Worm (Caenorhabditis elegans) whole organism, L2 larva: ENCODE measurements around the gene C01G10.17.

ENCODE experiments used
- C34F6.9 ChIP-seq: fragments of 150-350 bp; optimal IDR thresholded peaks from 2 replicates; lab custom pipeline; 2014; ENCODE audit warnings: missing biosample characterization, missing genetic modification characterization
- F13H6.1 ChIP-seq: sonication (generic microtip); optimal IDR thresholded peaks from 2 replicates; lab custom pipeline; 2016; ENCODE audit warnings: missing genetic modification characterization, missing compliant biosample characterization
- R02D3.7 ChIP-seq: fragments of 150-350 bp; optimal IDR thresholded peaks from 2 replicates; lab custom pipeline; 2014; ENCODE audit warnings: missing biosample characterization, missing genetic modification characterization
- ZK546.5 ChIP-seq: sonication (generic microtip); optimal IDR thresholded peaks from 2 replicates; lab custom pipeline; 2017; ENCODE audit warnings: missing biosample characterization, missing genetic modification characterization
- alr-1 ChIP-seq: fragments of 150-350 bp; optimal IDR thresholded peaks from 2 replicates; lab custom pipeline; 2014; ENCODE audit warnings: missing biosample characterization, missing genetic modification characterization
- aly-2 ChIP-seq: fragments of 150-350 bp; optimal IDR thresholded peaks from 2 replicates; lab custom pipeline; 2014; ENCODE audit warnings: missing biosample characterization, missing genetic modification characterization
- ama-1 ChIP-seq: fragments of 150-350 bp; optimal IDR thresholded peaks from 2 replicates; lab custom pipeline; 2018; ENCODE audit warnings: inconsistent platforms
- blmp-1 ChIP-seq: sonication (generic microtip); optimal IDR thresholded peaks from 2 replicates; lab custom pipeline; 2017; ENCODE audit warnings: missing genetic modification characterization, mild to moderate bottlenecking, missing compliant biosample characterization, antibody characterized with exemption, moderate library complexity; ENCODE audit not compliant: insufficient read depth
- ceh-16 ChIP-seq: fragments of 150-350 bp; optimal IDR thresholded peaks from 2 replicates; lab custom pipeline; 2014; ENCODE audit warnings: missing biosample characterization, missing genetic modification characterization
- ceh-82 ChIP-seq: fragments of 150-350 bp; optimal IDR thresholded peaks from 2 replicates; lab custom pipeline; 2014; ENCODE audit warnings: missing biosample characterization, missing genetic modification characterization
- crh-2 ChIP-seq: sonication (generic microtip); optimal IDR thresholded peaks from 2 replicates; lab custom pipeline; 2017; ENCODE audit warnings: missing biosample characterization, missing genetic modification characterization
- egl-27 ChIP-seq: sonication (generic microtip); optimal IDR thresholded peaks from 3 replicates; lab custom pipeline; 2017; ENCODE audit warnings: missing biosample characterization, missing genetic modification reagents, missing genetic modification characterization
- elt-1 ChIP-seq: fragments of 150-350 bp; optimal IDR thresholded peaks from 2 replicates; lab custom pipeline; 2014; ENCODE audit warnings: missing biosample characterization, missing genetic modification characterization
- gmeb-1 ChIP-seq: fragments of 150-350 bp; optimal IDR thresholded peaks from 2 replicates; lab custom pipeline; 2014; ENCODE audit warnings: missing biosample characterization, missing genetic modification characterization
- lin-11 ChIP-seq: fragments of 150-350 bp; sonication (generic microtip); optimal IDR thresholded peaks from 2 replicates; lab custom pipeline; 2014; ENCODE audit warnings: missing biosample characterization, missing genetic modification characterization, inconsistent platforms, mixed read lengths
- lin-13 ChIP-seq: fragments of 150-350 bp; optimal IDR thresholded peaks from 2 replicates; lab custom pipeline; 2014; ENCODE audit warnings: missing biosample characterization, missing genetic modification reagents, missing genetic modification characterization
- lin-39 ChIP-seq: fragments of 150-350 bp; optimal IDR thresholded peaks from 2 replicates; lab custom pipeline; 2014; ENCODE audit warnings: missing biosample characterization, missing genetic modification reagents, missing genetic modification characterization
- lsy-2 ChIP-seq, 2 experiments: fragments of 150-350 bp in 1 of 2; sonication (generic microtip) in 1 of 2; optimal IDR thresholded peaks; 2 replicates each; lab custom pipeline; 2014 to 2017; ENCODE audit warnings: missing biosample characterization in 2 of 2, missing genetic modification characterization in 2 of 2
- mbf-1 ChIP-seq: sonication (generic microtip); optimal IDR thresholded peaks from 2 replicates; lab custom pipeline; 2017; ENCODE audit warnings: missing biosample characterization, missing genetic modification characterization
- mdl-1 ChIP-seq, 2 experiments: fragments of 150-350 bp in 1 of 2; sonication (generic microtip) in 1 of 2; optimal IDR thresholded peaks; 2 replicates each; lab custom pipeline; 2017; ENCODE audit warnings: missing biosample characterization in 2 of 2, missing genetic modification characterization in 2 of 2
- nhr-10 ChIP-seq: sonication (generic microtip); optimal IDR thresholded peaks from 2 replicates; lab custom pipeline; 2017; ENCODE audit warnings: missing biosample characterization, missing genetic modification characterization
- nhr-129 ChIP-seq: fragments of 150-350 bp; optimal IDR thresholded peaks from 2 replicates; lab custom pipeline; 2014; ENCODE audit warnings: missing biosample characterization, missing genetic modification characterization
- nhr-23 ChIP-seq: fragments of 150-350 bp; optimal IDR thresholded peaks from 2 replicates; lab custom pipeline; 2014; ENCODE audit warnings: missing biosample characterization, missing genetic modification reagents, missing genetic modification characterization
- nhr-237 ChIP-seq: fragments of 150-350 bp; optimal IDR thresholded peaks from 2 replicates; lab custom pipeline; 2014; ENCODE audit warnings: missing biosample characterization, missing genetic modification characterization
- nhr-25 ChIP-seq: fragments of 150-350 bp; sonication (generic microtip); optimal IDR thresholded peaks from 3 replicates; lab custom pipeline; 2014; ENCODE audit warnings: missing biosample characterization, missing genetic modification characterization
- nhr-6 ChIP-seq: fragments of 150-350 bp; optimal IDR thresholded peaks from 2 replicates; lab custom pipeline; 2014; ENCODE audit warnings: missing biosample characterization, missing genetic modification characterization
- nhr-77 ChIP-seq: fragments of 150-350 bp; optimal IDR thresholded peaks from 2 replicates; lab custom pipeline; 2014; ENCODE audit warnings: missing biosample characterization, missing genetic modification characterization
- peb-1 ChIP-seq: fragments of 150-350 bp; optimal IDR thresholded peaks from 2 replicates; lab custom pipeline; 2014; ENCODE audit warnings: missing biosample characterization, missing genetic modification characterization
- skn-1 ChIP-seq: sonication (generic microtip); optimal IDR thresholded peaks from 2 replicates; lab custom pipeline; 2017; ENCODE audit warnings: missing biosample characterization, missing genetic modification characterization
- sma-3 ChIP-seq: sonication (generic microtip); optimal IDR thresholded peaks from 2 replicates; lab custom pipeline; 2016; ENCODE audit warnings: missing genetic modification reagents, missing genetic modification characterization, missing compliant biosample characterization
- sma-9 ChIP-seq, 2 experiments: fragments of 150-350 bp in 1 of 2; sonication (generic microtip) in 1 of 2; optimal IDR thresholded peaks; 2 replicates each; lab custom pipeline; 2014 to 2016; ENCODE audit warnings: missing genetic modification characterization in 2 of 2, mild to moderate bottlenecking in 1 of 2, missing biosample characterization in 1 of 2, missing compliant biosample characterization in 1 of 2, missing genetic modification reagents in 1 of 2, moderate library complexity in 1 of 2
- snpc-4 ChIP-seq: fragments of 150-350 bp; optimal IDR thresholded peaks from 2 replicates; lab custom pipeline; 2014; ENCODE audit warnings: missing biosample characterization, missing genetic modification characterization
- unc-39 ChIP-seq: fragments of 150-350 bp; optimal IDR thresholded peaks from 2 replicates; lab custom pipeline; 2014; ENCODE audit warnings: missing biosample characterization, missing genetic modification characterization
- unc-55 ChIP-seq: fragments of 150-350 bp; sonication (generic microtip); optimal IDR thresholded peaks from 3 replicates; lab custom pipeline; 2014; ENCODE audit warnings: missing biosample characterization, missing genetic modification reagents, missing genetic modification characterization
- unc-62 ChIP-seq: fragments of 150-350 bp; optimal IDR thresholded peaks from 2 replicates; lab custom pipeline; 2014; ENCODE audit warnings: missing biosample characterization, missing genetic modification reagents, missing genetic modification characterization
- ztf-1 ChIP-seq: fragments of 200-800 bp; sonication (Bioruptor generic); conservative IDR thresholded peaks from 2 replicates; pipeline ENCODE4 v1.3.6; 2022; ENCODE audit warnings: missing genetic modification characterization, missing compliant biosample characterization
- ztf-11 ChIP-seq: sonication (generic microtip); optimal IDR thresholded peaks from 2 replicates; lab custom pipeline; 2017; ENCODE audit warnings: missing biosample characterization, missing genetic modification characterization
- ztf-4 ChIP-seq: fragments of 150-350 bp; optimal IDR thresholded peaks from 2 replicates; lab custom pipeline; 2014; ENCODE audit warnings: missing biosample characterization, missing genetic modification characterization

Gene C01G10.17

DNA sequence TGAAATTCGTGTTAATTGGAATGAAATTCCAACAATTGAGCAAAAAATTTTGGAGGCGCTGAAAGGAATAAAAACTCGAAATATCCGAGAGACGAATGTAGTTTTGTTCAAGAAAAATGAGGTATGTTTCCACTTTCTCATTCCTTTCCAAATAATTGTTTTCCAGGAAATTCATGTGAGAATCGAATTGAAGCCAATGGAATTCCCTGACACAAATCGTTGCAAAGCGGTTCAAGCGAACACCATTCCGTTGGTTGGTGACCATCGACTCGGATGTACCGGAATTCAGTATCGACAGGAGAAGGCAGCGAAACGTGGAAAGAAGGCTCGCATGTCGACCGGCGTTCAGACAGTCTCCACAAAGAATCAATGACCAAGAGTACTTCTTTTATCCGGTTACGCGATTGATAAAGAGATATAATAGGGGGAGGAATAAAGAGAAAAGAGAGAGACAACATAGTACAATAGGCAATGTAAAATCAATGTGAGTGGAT lies 34.2 kb upstream of the C01G10.17 start:
- TF ChIP-seq elt-1 (tag; lab: Kevin White, UChicago): no peak
- no peak for TF ChIP-seq ama-1 (lab: Kevin White, UChicago)
- TF ChIP-seq ztf-4 (tag; lab: Kevin White, UChicago): no peak
- no peak for TF ChIP-seq egl-27
- no peak for TF ChIP-seq nhr-237 (tag; lab: Kevin White, UChicago)
- no peak for TF ChIP-seq nhr-23 (tag; lab: Kevin White, UChicago)
- TF ChIP-seq peb-1 (tag; lab: Kevin White, UChicago): no peak
- TF ChIP-seq snpc-4 (tag; lab: Kevin White, UChicago): no peak
- no peak for TF ChIP-seq nhr-77 (tag; lab: Kevin White, UChicago)
- no peak for TF ChIP-seq sma-9 (GFP tag; optimal IDR thresholded peaks at IDR 0.05; lab: Kevin White, UChicago)
- TF ChIP-seq sma-9 (tag; optimal IDR thresholded peaks at IDR 0.05; lab: Kevin White, UChicago): no peak

DNA sequence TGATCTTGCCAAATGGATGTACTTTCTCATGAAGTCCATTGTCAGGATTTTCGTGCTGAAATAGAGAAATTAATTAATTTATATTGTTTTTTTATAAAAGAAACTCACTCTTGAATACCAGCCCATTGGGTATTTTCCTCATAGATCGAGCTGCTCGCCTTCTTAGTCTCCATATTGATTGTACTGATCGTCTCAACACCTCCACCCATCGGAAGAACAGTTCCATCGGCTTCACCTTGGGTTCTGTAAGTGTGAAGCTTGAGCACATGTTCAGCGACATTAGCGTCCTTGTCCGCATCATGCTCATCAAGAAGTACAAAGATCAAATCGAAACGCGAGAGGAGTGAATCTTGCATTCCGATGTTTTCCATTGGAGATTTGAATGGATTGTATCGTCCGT lies 32.8 kb upstream of the C01G10.17 start:
- no peak for TF ChIP-seq nhr-23 (tag; lab: Kevin White, UChicago)
- TF ChIP-seq ceh-82: no peak
- no peak for TF ChIP-seq sma-9 (GFP tag; optimal IDR thresholded peaks at IDR 0.05; lab: Kevin White, UChicago)
- TF ChIP-seq sma-9 (tag; optimal IDR thresholded peaks at IDR 0.05; lab: Kevin White, UChicago): no peak
- TF ChIP-seq unc-39 (tag; lab: Kevin White, UChicago): no peak
- no peak for TF ChIP-seq C34F6.9 (tag; lab: Kevin White, UChicago)
- TF ChIP-seq blmp-1 (tag; lab: Kevin White, UChicago): no peak
- TF ChIP-seq lin-39 (tag; lab: Kevin White, UChicago): no peak
- no peak for TF ChIP-seq sma-3
- no peak for TF ChIP-seq skn-1 (tag; lab: Kevin White, UChicago)
- no peak for TF ChIP-seq snpc-4 (tag; lab: Kevin White, UChicago)
- no peak for TF ChIP-seq nhr-77 (tag; lab: Kevin White, UChicago)
- TF ChIP-seq lsy-2 (tag; optimal IDR thresholded peaks at IDR 0.05; lab: Kevin White, UChicago): no peak
- TF ChIP-seq unc-55 (GFP tag; lab: Kevin White, UChicago): no peak

DNA sequence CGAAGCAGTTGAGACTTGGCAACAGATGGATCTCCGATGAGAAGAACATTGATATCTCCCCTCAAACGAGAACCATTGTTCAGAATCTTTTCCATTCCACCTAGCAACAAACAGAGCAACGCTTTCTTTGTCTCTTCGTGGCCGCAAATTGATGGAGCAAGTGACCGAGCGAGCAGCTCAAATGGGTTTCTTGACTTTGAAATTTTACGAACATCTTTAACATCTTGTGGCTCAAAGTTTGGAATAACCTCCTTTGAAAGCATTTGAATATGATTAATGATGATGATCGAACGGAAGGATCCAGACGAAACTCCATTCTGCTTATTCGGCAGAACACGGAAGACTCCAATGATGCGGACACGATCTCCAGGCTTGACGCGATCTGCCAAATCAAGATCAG lies 32.1 kb upstream of the C01G10.17 start:
- TF ChIP-seq nhr-237 (tag; lab: Kevin White, UChicago) (no peak), ceh-16 (tag; lab: Kevin White, UChicago) (no peak), lin-11 (tag; lab: Kevin White, UChicago) (no peak), unc-39 (tag; lab: Kevin White, UChicago) (no peak), unc-62 (GFP tag; lab: Kevin White, UChicago) (no peak), peb-1 (tag; lab: Kevin White, UChicago) (no peak), nhr-10 (no peak), skn-1 (tag; lab: Kevin White, UChicago) (no peak), ztf-1 (GFP tag; lab: Robert Waterston, UW) (no peak), gmeb-1 (tag; lab: Kevin White, UChicago) (no peak), lsy-2 (tag; optimal IDR thresholded peaks at IDR 0.05; lab: Kevin White, UChicago) (no peak), nhr-6 (tag; lab: Kevin White, UChicago) (no peak), aly-2 (tag; lab: Kevin White, UChicago) (no peak), mbf-1 (tag; lab: Kevin White, UChicago) (no peak), lin-13 (GFP tag; lab: Kevin White, UChicago) (no peak), F13H6.1 (no peak), ztf-11 (tag; lab: Kevin White, UChicago) (no peak)

DNA sequence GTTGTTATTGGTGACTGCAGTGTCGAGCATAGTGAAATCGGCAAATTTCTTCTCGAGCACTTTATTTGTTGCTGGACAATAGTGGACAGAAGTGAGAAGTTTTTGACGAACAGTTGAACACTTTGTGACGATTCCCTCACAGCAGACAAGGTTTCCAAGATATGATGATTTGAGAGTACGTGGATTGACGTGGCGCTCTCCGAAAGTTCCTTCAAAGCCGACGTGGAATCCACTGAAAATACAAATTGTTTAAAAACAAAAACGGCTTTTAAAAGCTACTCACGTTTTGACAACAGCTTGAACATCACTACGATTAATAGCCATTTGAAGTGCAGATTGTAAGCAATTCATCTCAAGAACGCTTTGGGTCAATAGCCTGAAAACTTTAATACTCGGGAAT lies 31.6 kb upstream of the C01G10.17 start:
- TF ChIP-seq R02D3.7 (tag; lab: Kevin White, UChicago) (no peak), nhr-25 (tag; lab: Kevin White, UChicago) (no peak), nhr-129 (no peak), ZK546.5 (tag; lab: Kevin White, UChicago) (no peak), crh-2 (no peak), lsy-2 (tag; optimal IDR thresholded peaks at IDR 0.05; lab: Kevin White, UChicago) (no peak), unc-55 (GFP tag; lab: Kevin White, UChicago) (no peak), snpc-4 (tag; lab: Kevin White, UChicago) (no peak), alr-1 (tag; lab: Kevin White, UChicago) (no peak), mdl-1 (tag; optimal IDR thresholded peaks at IDR 0.05; lab: Kevin White, UChicago) (no peak), sma-9 (GFP tag; optimal IDR thresholded peaks at IDR 0.05; lab: Kevin White, UChicago) (no peak), sma-9 (tag; optimal IDR thresholded peaks at IDR 0.05; lab: Kevin White, UChicago) (no peak), skn-1 (tag; lab: Kevin White, UChicago) (no peak), ceh-16 (tag; lab: Kevin White, UChicago) (no peak), lin-13 (GFP tag; lab: Kevin White, UChicago) (no peak), ztf-1 (GFP tag; lab: Robert Waterston, UW) (no peak), peb-1 (tag; lab: Kevin White, UChicago) (no peak), nhr-10 (no peak)
